Fruit fly (Drosophila melanogaster) whole organism, embryonic: Measurements from ENCODE around the gene CG42512.

Source experiments
- Abd-B ChIP-seq: fragments of 200-800 bp; sonication (Bioruptor generic); optimal IDR thresholded peaks from 2 replicates; lab custom pipeline; 2018; ENCODE audit warnings: missing biosample characterization, mild to moderate bottlenecking, missing genetic modification characterization, moderate library complexity
- Ada2b ChIP-seq: fragments of 200-800 bp; sonication (Bioruptor generic); IDR thresholded peaks from 2 replicates; pipeline ENCODE4 v1.3.6; 2022; ENCODE audit warnings: missing biosample characterization, missing genetic modification characterization
- BEAF-32 ChIP-seq: fragments of 200-800 bp; sonication (Bioruptor generic); optimal IDR thresholded peaks from 3 replicates; lab custom pipeline; 2017; ENCODE audit warnings: missing biosample characterization, missing genetic modification characterization, mild to moderate bottlenecking, moderate library complexity, missing genetic modification reagents
- CG1024 ChIP-seq: fragments of 200-800 bp; sonication (Bioruptor generic); IDR thresholded peaks from 2 replicates; pipeline ENCODE4 v1.3.6; 2022; ENCODE audit warnings: missing biosample characterization, missing genetic modification characterization
- CG10462 ChIP-seq: fragments of 200-800 bp; sonication (Bioruptor generic); optimal IDR thresholded peaks from 2 replicates; lab custom pipeline; 2016; ENCODE audit warnings: missing biosample characterization, missing genetic modification characterization
- CG11723 ChIP-seq: fragments of 200-800 bp; sonication (Bioruptor generic); optimal IDR thresholded peaks from 2 replicates; lab custom pipeline; 2017; ENCODE audit warnings: missing biosample characterization, mild to moderate bottlenecking, missing genetic modification characterization
- CG12236 ChIP-seq: fragments of 200-800 bp; sonication (Bioruptor generic); optimal IDR thresholded peaks from 2 replicates; lab custom pipeline; 2016; ENCODE audit warnings: missing biosample characterization, missing genetic modification characterization
- CG14710 ChIP-seq: fragments of 200-800 bp; sonication (Bioruptor generic); optimal IDR thresholded peaks from 3 replicates; lab custom pipeline; 2019; ENCODE audit warnings: missing biosample characterization, mild to moderate bottlenecking, missing genetic modification characterization, moderate library complexity
- CG14860 ChIP-seq: fragments of 200-800 bp; sonication (Bioruptor generic); IDR thresholded peaks from 3 replicates; pipeline ENCODE4 v1.3.6; 2022; ENCODE audit warnings: missing biosample characterization, missing genetic modification characterization; ENCODE audit not compliant: partially characterized antibody
- CG15011 ChIP-seq: fragments of 200-800 bp; sonication (Bioruptor generic); optimal IDR thresholded peaks from 3 replicates; lab custom pipeline; 2018; ENCODE audit warnings: missing biosample characterization, mild to moderate bottlenecking, missing genetic modification characterization
- CG1529 ChIP-seq: fragments of 200-800 bp; sonication (Bioruptor generic); optimal IDR thresholded peaks from 3 replicates; lab custom pipeline; 2018; ENCODE audit warnings: missing biosample characterization, missing genetic modification characterization
- CG1647 ChIP-seq: fragments of 200-800 bp; sonication (Bioruptor generic); optimal IDR thresholded peaks from 3 replicates; lab custom pipeline; 2016; ENCODE audit warnings: missing biosample characterization, missing genetic modification characterization
- CG16815 ChIP-seq: fragments of 200-800 bp; sonication (Bioruptor generic); optimal IDR thresholded peaks from 3 replicates; lab custom pipeline; 2017; ENCODE audit warnings: missing biosample characterization, mild to moderate bottlenecking, missing genetic modification characterization
- CG17328 ChIP-seq: fragments of 200-800 bp; sonication (Bioruptor generic); IDR thresholded peaks from 2 replicates; pipeline ENCODE4 v1.3.6; 2022; ENCODE audit warnings: missing biosample characterization, missing genetic modification characterization
- CG17568 ChIP-seq: fragments of 200-800 bp; sonication (Bioruptor generic); optimal IDR thresholded peaks from 2 replicates; lab custom pipeline; 2018; ENCODE audit warnings: missing biosample characterization, mild to moderate bottlenecking, missing genetic modification characterization, moderate library complexity
- CG1792 ChIP-seq: fragments of 200-800 bp; sonication (Bioruptor generic); optimal IDR thresholded peaks from 2 replicates; lab custom pipeline; 2016; ENCODE audit warnings: missing biosample characterization, missing genetic modification characterization
- CG3065 ChIP-seq: fragments of 200-800 bp; sonication (Bioruptor generic); optimal IDR thresholded peaks from 2 replicates; lab custom pipeline; 2016; ENCODE audit warnings: missing biosample characterization, missing genetic modification characterization
- CG31441 ChIP-seq: fragments of 200-800 bp; sonication (Bioruptor generic); IDR thresholded peaks from 2 replicates; pipeline ENCODE4 v1.3.6; 2022; ENCODE audit warnings: missing biosample characterization, missing genetic modification characterization
- CG33557 ChIP-seq: fragments of 200-800 bp; sonication (Bioruptor generic); optimal IDR thresholded peaks from 2 replicates; lab custom pipeline; 2019; ENCODE audit warnings: missing biosample characterization, mild to moderate bottlenecking, missing genetic modification characterization, moderate library complexity
- CG4282 ChIP-seq: fragments of 200-800 bp; sonication (Bioruptor generic); optimal IDR thresholded peaks from 2 replicates; lab custom pipeline; 2016; ENCODE audit warnings: missing biosample characterization, missing genetic modification characterization
- CG4424 ChIP-seq: fragments of 200-800 bp; sonication (Bioruptor generic); optimal IDR thresholded peaks from 3 replicates; lab custom pipeline; 2016; ENCODE audit warnings: missing biosample characterization, missing genetic modification characterization
- CG7839 ChIP-seq: fragments of 200-800 bp; sonication (Bioruptor generic); optimal IDR thresholded peaks from 3 replicates; lab custom pipeline; 2018; ENCODE audit warnings: missing biosample characterization, mild to moderate bottlenecking, missing genetic modification characterization, moderate library complexity
- CG8388 ChIP-seq: fragments of 200-800 bp; sonication (Bioruptor generic); optimal IDR thresholded peaks from 2 replicates; lab custom pipeline; 2019; ENCODE audit warnings: missing biosample characterization, mild to moderate bottlenecking, missing genetic modification characterization, moderate library complexity
- D ChIP-seq, 2 experiments: fragments of 200-800 bp in 1 of 2; fragments of >200 bp in 1 of 2; sonication (Bioruptor generic) in 1 of 2; optimal IDR thresholded peaks; 2 replicates in 1 of 2; 3 replicates in 1 of 2; lab custom pipeline; 2017; ENCODE audit warnings: mild to moderate bottlenecking in 1 of 2, missing biosample characterization in 1 of 2, missing genetic modification characterization in 1 of 2, missing genetic modification reagents in 1 of 2
- Dbx ChIP-seq: fragments of 200-800 bp; sonication (Bioruptor generic); IDR thresholded peaks from 3 replicates; pipeline ENCODE4 v1.3.6; 2022; ENCODE audit warnings: missing biosample characterization, missing genetic modification characterization
- Drgx ChIP-seq: fragments of 200-800 bp; sonication (Bioruptor generic); IDR thresholded peaks from 2 replicates; pipeline ENCODE4 v1.3.6; 2022; ENCODE audit warnings: missing biosample characterization, missing genetic modification characterization
- E2f2 ChIP-seq: fragments of 200-800 bp; sonication (Bioruptor generic); IDR thresholded peaks from 2 replicates; pipeline ENCODE4 v1.3.6; 2022; ENCODE audit warnings: missing biosample characterization, missing genetic modification characterization
- Eip74EF ChIP-seq, 2 experiments: fragments of 200-800 bp in 1 of 2; fragments of >200 bp in 1 of 2; sonication (Bioruptor generic) in 1 of 2; optimal IDR thresholded peaks; 2 replicates each; lab custom pipeline; 2017 to 2019; ENCODE audit warnings: missing biosample characterization in 2 of 2, missing genetic modification characterization in 2 of 2, mild to moderate bottlenecking in 1 of 2, moderate library complexity in 1 of 2
- HLH54F ChIP-seq: fragments of 200-800 bp; sonication (Bioruptor generic); optimal IDR thresholded peaks from 3 replicates; lab custom pipeline; 2016; ENCODE audit warnings: missing biosample characterization, missing genetic modification characterization
- NK7.1 ChIP-seq: fragments of 200-800 bp; sonication (Bioruptor generic); optimal IDR thresholded peaks from 3 replicates; lab custom pipeline; 2016; ENCODE audit warnings: missing biosample characterization, missing genetic modification characterization
- Nf-YA ChIP-seq: fragments of 200-800 bp; sonication (Bioruptor generic); IDR thresholded peaks from 2 replicates; pipeline ENCODE4 v1.3.6; 2022; ENCODE audit warnings: missing biosample characterization, missing genetic modification characterization
- ac ChIP-seq: fragments of 200-800 bp; sonication (Bioruptor generic); optimal IDR thresholded peaks from 3 replicates; lab custom pipeline; 2017; ENCODE audit warnings: missing biosample characterization, mild to moderate bottlenecking, missing genetic modification characterization
- corto ChIP-seq: fragments of 200-800 bp; sonication (Bioruptor generic); optimal IDR thresholded peaks from 2 replicates; lab custom pipeline; 2016; ENCODE audit warnings: missing biosample characterization, mild to moderate bottlenecking, missing genetic modification characterization, moderate library complexity
- dysf ChIP-seq: fragments of 200-800 bp; sonication (Bioruptor generic); IDR thresholded peaks from 3 replicates; pipeline ENCODE4 v1.3.6; 2022; ENCODE audit warnings: missing biosample characterization, missing genetic modification characterization
- fd64A ChIP-seq: fragments of 200-800 bp; sonication (Bioruptor generic); optimal IDR thresholded peaks from 3 replicates; lab custom pipeline; 2018; ENCODE audit warnings: missing biosample characterization, mild to moderate bottlenecking, missing genetic modification characterization
- jing ChIP-seq: fragments of 200-800 bp; sonication (Bioruptor generic); optimal IDR thresholded peaks from 2 replicates; lab custom pipeline; 2018; ENCODE audit warnings: missing biosample characterization, mild to moderate bottlenecking, missing genetic modification characterization
- kay ChIP-seq: fragments of 200-800 bp; sonication (Bioruptor generic); optimal IDR thresholded peaks from 2 replicates; lab custom pipeline; 2016; ENCODE audit warnings: missing biosample characterization, missing genetic modification characterization
- klu ChIP-seq: fragments of 200-800 bp; sonication (Bioruptor generic); IDR thresholded peaks from 2 replicates; pipeline ENCODE4 v1.3.6; 2022; ENCODE audit warnings: missing biosample characterization, missing genetic modification characterization
- lmd ChIP-seq: fragments of 200-800 bp; sonication (Bioruptor generic); IDR thresholded peaks from 2 replicates; pipeline ENCODE4 v1.3.6; 2022; ENCODE audit warnings: missing biosample characterization, missing genetic modification characterization
- lola ChIP-seq, 3 experiments: fragments of >200 bp in 2 of 3; fragments of 200-800 bp in 1 of 3; sonication (Bioruptor generic) in 1 of 3; optimal IDR thresholded peaks; 2 replicates each; lab custom pipeline; 2017 to 2019; ENCODE audit warnings: missing biosample characterization in 3 of 3, missing genetic modification characterization in 3 of 3, mild to moderate bottlenecking in 1 of 3, moderate library complexity in 1 of 3
- mirr ChIP-seq: fragments of 200-800 bp; sonication (Bioruptor generic); optimal IDR thresholded peaks from 3 replicates; lab custom pipeline; 2018; ENCODE audit warnings: missing biosample characterization, mild to moderate bottlenecking, missing genetic modification characterization
- pan ChIP-seq, 4 experiments: fragments of >200 bp in 3 of 4; fragments of 200-800 bp in 1 of 4; sonication (Bioruptor generic) in 1 of 4; optimal IDR thresholded peaks in 3 of 4; IDR thresholded peaks in 1 of 4; 2 replicates each; pipeline versions ENCODE4 v1.3.6 to Lab custom; 2017 to 2022; ENCODE audit warnings: missing biosample characterization in 2 of 4, missing genetic modification characterization in 2 of 4, mixed read lengths in 1 of 4
- peb ChIP-seq: fragments of 200-800 bp; sonication (Bioruptor generic); IDR thresholded peaks from 2 replicates; pipeline ENCODE4 v1.3.6; 2022; ENCODE audit warnings: missing biosample characterization, missing genetic modification characterization
- phol ChIP-seq: fragments of 200-800 bp; sonication (Bioruptor generic); optimal IDR thresholded peaks from 3 replicates; lab custom pipeline; 2018; ENCODE audit warnings: missing biosample characterization, mild to moderate bottlenecking, missing genetic modification characterization, moderate library complexity
- sens-2 ChIP-seq: fragments of 200-800 bp; sonication (Bioruptor generic); IDR thresholded peaks from 2 replicates; pipeline ENCODE4 v1.3.6; 2022; ENCODE audit warnings: missing biosample characterization, missing genetic modification characterization
- zen2 ChIP-seq: fragments of 200-800 bp; sonication (Bioruptor generic); IDR thresholded peaks from 3 replicates; pipeline ENCODE4 v1.3.6; 2022; ENCODE audit warnings: missing biosample characterization, missing genetic modification characterization; ENCODE audit not compliant: partially characterized antibody

CG42512 gene

dm6 chrX:16637594-16638485 lies 13.3 kb upstream of the CG42512 start, which contains the start of gene RpS19a (continued):
- TF ChIP-seq E2f2 (GFP tag; lab: Robert Waterston, UW) (peak; percentile 58), CG1024 (GFP tag; lab: Robert Waterston, UW) (peak; percentile 68), kay (no peak), Abd-B (GFP tag; lab: Kevin White, UChicago) (peak; percentile 16), HLH54F (GFP tag; lab: Kevin White, UChicago) (peak; percentile 16), peb (peak; percentile 23; the same call in 1 of the 2 replicates), Nf-YA (GFP tag; lab: Robert Waterston, UW) (peak; percentile 72), CG1529 (GFP tag; lab: Kevin White, UChicago) (peak; percentile 81), CG7839 (tag; lab: Kevin White, UChicago) (peak; percentile 74), CG4424 (GFP tag; lab: Kevin White, UChicago) (peak; percentile 76), CG33557 (GFP tag; lab: Kevin White, UChicago) (peak; percentile 75), CG12236 (GFP tag; lab: Kevin White, UChicago) (peak; percentile 7), pan (optimal IDR thresholded peaks at IDR 0.05; lab: Kevin White, UChicago) (no peak), pan (GFP tag; optimal IDR thresholded peaks at IDR 0.05 in 1 of 2, IDR thresholded peaks at IDR 0.05 in 1 of 2) (peak in 1 of 2 experiments; percentile 72), CG15011 (GFP tag; lab: Kevin White, UChicago) (peak; percentile 81), NK7.1 (GFP tag; lab: Kevin White, UChicago) (peak; percentile 48), Ada2b (GFP tag; lab: Robert Waterston, UW) (peak; percentile 34; the same call in 1 of the 2 replicates), CG8388 (peak; percentile 49), CG17568 (GFP tag; lab: Kevin White, UChicago) (peak; percentile 92), sens-2 (GFP tag; lab: Robert Waterston, UW) (peak; percentile 81), Eip74EF (GFP tag; optimal IDR thresholded peaks at IDR 0.05; lab: Kevin White, UChicago) (peak in 1 of 2 experiments; percentile 76), CG3065 (GFP tag; lab: Kevin White, UChicago) (peak; percentile 36), Drgx (GFP tag; lab: Robert Waterston, UW) (no peak; the same call in none of the 2 replicates), BEAF-32 (peak; percentile 82), CG4282 (no peak), Dbx (peak; percentile 66), CG17328 (peak; percentile 89), CG14710 (tag; lab: Kevin White, UChicago) (peak; percentile 86), klu (GFP tag; lab: Robert Waterston, UW) (0 out of 2 replicates have a peak, but pooled peaks have one; percentile 33), CG14860 (GFP tag; lab: Robert Waterston, UW) (0 out of 3 replicates have a peak, but pooled peaks have one; percentile 34), mirr (GFP tag; lab: Kevin White, UChicago) (peak; percentile 91), CG16815 (peak; percentile 1), CG1792 (GFP tag; lab: Kevin White, UChicago) (no peak), dysf (GFP tag; lab: Robert Waterston, UW) (peak; percentile 67), ac (peak; percentile 75), CG31441 (GFP tag; lab: Robert Waterston, UW) (peak; percentile 77), CG10462 (GFP tag; lab: Kevin White, UChicago) (no peak), jing (GFP tag; lab: Kevin White, UChicago) (no peak), CG11723 (GFP tag; lab: Kevin White, UChicago) (peak; percentile 68), lmd (peak; percentile 26), phol (tag; lab: Kevin White, UChicago) (peak; percentile 66), corto (peak; percentile 2), fd64A (peak; percentile 87), CG1647 (GFP tag; lab: Kevin White, UChicago) (peak; percentile 53), D (optimal IDR thresholded peaks at IDR 0.05; lab: Kevin White, UChicago) (no peak), D (GFP tag; optimal IDR thresholded peaks at IDR 0.05; lab: Kevin White, UChicago) (peak; percentile 66), lola (GFP tag; optimal IDR thresholded peaks at IDR 0.05; lab: Kevin White, UChicago) (peak in 1 of 3 experiments; percentile 35), zen2 (GFP tag; lab: Robert Waterston, UW) (no peak; the same call in 2 of the 3 replicates)
